Fruit fly (Drosophila melanogaster) whole organism, prepupa: ENCODE measurements around the gene CG42780.
A peak's percentile ranks its signal among the peaks of the same experiment; 100 is the strongest.

Experiments
- Blimp-1 ChIP-seq: fragments of 200-800 bp; sonication (Bioruptor generic); optimal IDR thresholded peaks from 3 replicates; lab custom pipeline; 2017; ENCODE audit warnings: missing biosample characterization, missing genetic modification characterization, mild to moderate bottlenecking, moderate library complexity, missing genetic modification reagents
- CG10631 ChIP-seq: fragments of 200-800 bp; sonication (Bioruptor generic); optimal IDR thresholded peaks from 2 replicates; lab custom pipeline; 2016; ENCODE audit warnings: missing biosample characterization, missing genetic modification characterization
- CG10669 ChIP-seq: fragments of 200-800 bp; sonication (Bioruptor generic); optimal IDR thresholded peaks from 3 replicates; lab custom pipeline; 2018; ENCODE audit warnings: missing biosample characterization, mild to moderate bottlenecking, missing genetic modification characterization, moderate library complexity
- CG11294 ChIP-seq: fragments of 200-800 bp; sonication (Bioruptor generic); IDR thresholded peaks from 2 replicates; pipeline ENCODE4 v1.3.6; 2022; ENCODE audit warnings: missing biosample characterization, missing genetic modification characterization
- CG11762 ChIP-seq: fragments of 200-800 bp; sonication (Bioruptor generic); optimal IDR thresholded peaks from 3 replicates; lab custom pipeline; 2016; ENCODE audit warnings: missing biosample characterization, missing genetic modification characterization; ENCODE audit not compliant: insufficient read depth
- CG11902 ChIP-seq: fragments of 200-800 bp; sonication (Bioruptor generic); optimal IDR thresholded peaks from 3 replicates; lab custom pipeline; 2016; ENCODE audit warnings: missing biosample characterization, missing genetic modification characterization
- CG15336 ChIP-seq: fragments of 200-800 bp; sonication (Bioruptor generic); IDR thresholded peaks from 2 replicates; pipeline ENCODE4 v1.3.6; 2022; ENCODE audit warnings: missing biosample characterization, missing genetic modification characterization
- CG1621 ChIP-seq: fragments of 200-800 bp; sonication (Bioruptor generic); optimal IDR thresholded peaks from 3 replicates; lab custom pipeline; 2018; ENCODE audit warnings: missing biosample characterization, mild to moderate bottlenecking, missing genetic modification characterization
- CG3032 ChIP-seq: fragments of 200-800 bp; optimal IDR thresholded peaks from 2 replicates; lab custom pipeline; 2019; ENCODE audit warnings: missing biosample characterization, mild to moderate bottlenecking, missing genetic modification characterization, moderate library complexity
- CG31627 ChIP-seq: fragments of 200-800 bp; sonication (Bioruptor generic); optimal IDR thresholded peaks from 3 replicates; lab custom pipeline; 2016; ENCODE audit warnings: missing biosample characterization, missing genetic modification characterization
- CG32006 ChIP-seq: fragments of 200-800 bp; sonication (Bioruptor generic); optimal IDR thresholded peaks from 3 replicates; lab custom pipeline; 2017; ENCODE audit warnings: missing biosample characterization, mild to moderate bottlenecking, missing genetic modification characterization
- CG34406 ChIP-seq: fragments of 200-800 bp; sonication (Bioruptor generic); optimal IDR thresholded peaks from 3 replicates; lab custom pipeline; 2016; ENCODE audit warnings: missing biosample characterization, missing genetic modification characterization
- CG3919 ChIP-seq: fragments of 200-800 bp; sonication (Bioruptor generic); optimal IDR thresholded peaks from 3 replicates; lab custom pipeline; 2016; ENCODE audit warnings: missing biosample characterization, missing genetic modification characterization
- CG4318 ChIP-seq: fragments of 200-800 bp; sonication (Bioruptor generic); optimal IDR thresholded peaks from 3 replicates; lab custom pipeline; 2017; ENCODE audit warnings: missing biosample characterization, mild to moderate bottlenecking, missing genetic modification characterization
- CG6276 ChIP-seq: fragments of 200-800 bp; sonication (Bioruptor generic); optimal IDR thresholded peaks from 2 replicates; lab custom pipeline; 2017; ENCODE audit warnings: missing biosample characterization, mild to moderate bottlenecking, missing genetic modification characterization
- CG6792 ChIP-seq: fragments of 200-800 bp; sonication (Bioruptor generic); optimal IDR thresholded peaks from 3 replicates; lab custom pipeline; 2016; ENCODE audit warnings: missing biosample characterization, missing genetic modification characterization
- CG6854 ChIP-seq: fragments of 200-800 bp; sonication (Bioruptor generic); optimal IDR thresholded peaks from 2 replicates; lab custom pipeline; 2017; ENCODE audit warnings: missing biosample characterization, mild to moderate bottlenecking, missing genetic modification characterization
- CG7368 ChIP-seq: fragments of 200-800 bp; sonication (Bioruptor generic); optimal IDR thresholded peaks from 3 replicates; lab custom pipeline; 2016; ENCODE audit warnings: missing biosample characterization, missing genetic modification characterization
- CG8119 ChIP-seq: fragments of 200-800 bp; sonication (Bioruptor generic); IDR thresholded peaks from 3 replicates; pipeline ENCODE4 v1.3.6; 2022; ENCODE audit warnings: missing biosample characterization, missing genetic modification characterization
- CG9139 ChIP-seq: fragments of 200-800 bp; sonication (Bioruptor generic); optimal IDR thresholded peaks from 3 replicates; lab custom pipeline; 2017; ENCODE audit warnings: missing biosample characterization, mild to moderate bottlenecking, missing genetic modification characterization
- Eip75B ChIP-seq: fragments of 200-800 bp; sonication (Bioruptor generic); optimal IDR thresholded peaks from 3 replicates; lab custom pipeline; 2016; ENCODE audit warnings: missing biosample characterization, missing genetic modification characterization
- Eip78C ChIP-seq: fragments of 200-800 bp; sonication (Bioruptor generic); peaks from one replicate; lab custom pipeline; 2016; ENCODE audit warnings: missing biosample characterization, missing genetic modification characterization
- Eip93F ChIP-seq: fragments of 200-800 bp; sonication (Bioruptor generic); optimal IDR thresholded peaks from 2 replicates; lab custom pipeline; 2016; ENCODE audit warnings: missing biosample characterization, mild to moderate bottlenecking, missing genetic modification characterization
- Ets96B ChIP-seq: fragments of 200-800 bp; optimal IDR thresholded peaks from 2 replicates; lab custom pipeline; 2019; ENCODE audit warnings: missing biosample characterization, mild to moderate bottlenecking, missing genetic modification characterization, moderate library complexity
- Gug ChIP-seq: fragments of 200-800 bp; sonication (Bioruptor generic); IDR thresholded peaks from 2 replicates; pipeline ENCODE4 v1.3.6; 2022; ENCODE audit warnings: missing biosample characterization, missing genetic modification characterization
- Hr38 ChIP-seq: sonication (Bioruptor generic); optimal IDR thresholded peaks from 2 replicates; lab custom pipeline; 2016; ENCODE audit warnings: missing biosample characterization, missing genetic modification characterization
- Hr39 ChIP-seq: fragments of 200-800 bp; sonication (Bioruptor generic); optimal IDR thresholded peaks from 2 replicates; lab custom pipeline; 2016; ENCODE audit warnings: missing biosample characterization, missing genetic modification characterization
- Hr4 ChIP-seq: fragments of 200-800 bp; sonication (Bioruptor generic); optimal IDR thresholded peaks from 3 replicates; lab custom pipeline; 2016; ENCODE audit warnings: missing biosample characterization, missing genetic modification characterization
- Lpt ChIP-seq: fragments of 200-800 bp; sonication (Bioruptor generic); optimal IDR thresholded peaks from 3 replicates; lab custom pipeline; 2016; ENCODE audit warnings: missing biosample characterization, missing genetic modification characterization
- Met ChIP-seq: fragments of 200-800 bp; sonication (Bioruptor generic); optimal IDR thresholded peaks from 3 replicates; lab custom pipeline; 2016; ENCODE audit warnings: missing biosample characterization, missing genetic modification characterization
- Sox14 ChIP-seq: fragments of 200-800 bp; sonication (Bioruptor generic); optimal IDR thresholded peaks from 3 replicates; lab custom pipeline; 2016; ENCODE audit warnings: missing biosample characterization, missing genetic modification characterization
- acj6 ChIP-seq: fragments of 200-800 bp; sonication (Bioruptor generic); optimal IDR thresholded peaks from 3 replicates; lab custom pipeline; 2016; ENCODE audit warnings: missing biosample characterization, missing genetic modification characterization
- cyc ChIP-seq: fragments of 200-800 bp; sonication (Bioruptor generic); optimal IDR thresholded peaks from 3 replicates; lab custom pipeline; 2016; ENCODE audit warnings: missing biosample characterization, missing genetic modification characterization
- dac ChIP-seq: fragments of 200-800 bp; sonication (Bioruptor generic); optimal IDR thresholded peaks from 2 replicates; lab custom pipeline; 2017; ENCODE audit warnings: missing biosample characterization, mild to moderate bottlenecking, missing genetic modification characterization
- dsx ChIP-seq: fragments of 200-800 bp; optimal IDR thresholded peaks from 3 replicates; lab custom pipeline; 2019; ENCODE audit warnings: missing biosample characterization, mild to moderate bottlenecking, missing genetic modification characterization, moderate library complexity; ENCODE audit not compliant: poor library complexity, severe bottlenecking
- eg ChIP-seq: fragments of 200-800 bp; sonication (Bioruptor generic); IDR thresholded peaks from 3 replicates; pipeline ENCODE4 v1.3.6; 2022; ENCODE audit warnings: missing biosample characterization, missing genetic modification characterization
- fd59A ChIP-seq: fragments of 200-800 bp; sonication (Bioruptor generic); optimal IDR thresholded peaks from 2 replicates; lab custom pipeline; 2017; ENCODE audit warnings: missing biosample characterization, mild to moderate bottlenecking, missing genetic modification characterization, missing genetic modification reagents
- fd85E ChIP-seq: fragments of 200-800 bp; sonication (Bioruptor generic); optimal IDR thresholded peaks from 3 replicates; lab custom pipeline; 2016; ENCODE audit warnings: missing biosample characterization, missing genetic modification characterization
- fkh ChIP-seq: fragments of 200-800 bp; sonication (Bioruptor generic); optimal IDR thresholded peaks from 3 replicates; lab custom pipeline; 2017; ENCODE audit warnings: missing biosample characterization, mild to moderate bottlenecking, missing genetic modification characterization, moderate library complexity
- lz ChIP-seq: fragments of 200-800 bp; sonication (Bioruptor generic); optimal IDR thresholded peaks from 3 replicates; lab custom pipeline; 2016; ENCODE audit warnings: missing biosample characterization, missing genetic modification characterization
- net ChIP-seq: fragments of 200-800 bp; sonication (Bioruptor generic); optimal IDR thresholded peaks from 3 replicates; lab custom pipeline; 2016; ENCODE audit warnings: missing biosample characterization, missing genetic modification characterization
- pdm3 ChIP-seq: fragments of 200-800 bp; sonication (Bioruptor generic); optimal IDR thresholded peaks from 3 replicates; lab custom pipeline; 2016; ENCODE audit warnings: missing biosample characterization, missing genetic modification characterization
- salr ChIP-seq, 2 experiments: fragments of 200-800 bp; sonication (Bioruptor generic); optimal IDR thresholded peaks; 3 replicates each; lab custom pipeline; 2016 to 2018; ENCODE audit warnings: missing biosample characterization in 2 of 2, missing genetic modification characterization in 2 of 2, mild to moderate bottlenecking in 1 of 2
- spab ChIP-seq: fragments of 200-800 bp; sonication (Bioruptor generic); optimal IDR thresholded peaks from 2 replicates; lab custom pipeline; 2017; ENCODE audit warnings: missing biosample characterization, mild to moderate bottlenecking, missing genetic modification characterization, missing genetic modification reagents
- svp ChIP-seq: fragments of 200-800 bp; sonication (Bioruptor generic); peaks from one replicate; lab custom pipeline; 2016; ENCODE audit warnings: missing biosample characterization, missing genetic modification characterization
- topi ChIP-seq: fragments of 200-800 bp; sonication (Bioruptor generic); optimal IDR thresholded peaks from 3 replicates; lab custom pipeline; 2016; ENCODE audit warnings: missing biosample characterization, missing genetic modification characterization
- vri ChIP-seq: fragments of 200-800 bp; sonication (Bioruptor generic); optimal IDR thresholded peaks from 3 replicates; lab custom pipeline; 2016; ENCODE audit warnings: missing biosample characterization, mild to moderate bottlenecking, missing genetic modification characterization

Gene CG42780

DNA sequence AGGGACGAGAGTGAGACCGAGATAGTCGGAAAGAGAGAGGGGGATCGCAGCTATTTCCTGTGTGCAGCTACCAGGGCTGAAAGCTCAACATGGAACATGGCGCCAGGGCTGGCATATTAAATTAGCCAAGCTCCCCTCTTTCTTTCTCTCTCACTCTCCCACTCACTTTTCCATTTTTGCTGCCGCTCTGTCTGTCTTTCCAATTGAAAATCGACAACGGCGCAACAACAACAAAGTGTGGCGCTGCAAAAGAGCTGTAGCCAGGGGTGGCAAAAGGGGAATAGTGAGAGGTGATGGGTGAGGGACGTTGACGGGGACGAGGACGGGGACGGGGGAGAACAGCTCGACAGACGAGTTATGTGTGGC, 31.7 kb downstream of the CG42780 start (continued):
- TF ChIP-seq net (GFP tag; lab: Kevin White, UChicago): peak; percentile 44
- TF ChIP-seq eg: peak; percentile 44; the same call in 1 of the 3 replicates
- peak; percentile 83 for TF ChIP-seq dsx (GFP tag; lab: Kevin White, UChicago)
- TF ChIP-seq CG9139 (GFP tag; lab: Kevin White, UChicago): peak; percentile 40
- TF ChIP-seq Lpt: no peak
- no peak for TF ChIP-seq CG4318 (GFP tag; lab: Kevin White, UChicago)
- TF ChIP-seq Hr38 (GFP tag; lab: Kevin White, UChicago): no peak
- peak; percentile 42 for TF ChIP-seq spab (GFP tag; lab: Kevin White, UChicago)
- no peak for TF ChIP-seq svp (GFP tag; lab: Kevin White, UChicago)
- TF ChIP-seq CG10669 (GFP tag; lab: Kevin White, UChicago): peak; percentile 58
- no peak for TF ChIP-seq CG11902 (GFP tag; lab: Kevin White, UChicago)

DNA sequence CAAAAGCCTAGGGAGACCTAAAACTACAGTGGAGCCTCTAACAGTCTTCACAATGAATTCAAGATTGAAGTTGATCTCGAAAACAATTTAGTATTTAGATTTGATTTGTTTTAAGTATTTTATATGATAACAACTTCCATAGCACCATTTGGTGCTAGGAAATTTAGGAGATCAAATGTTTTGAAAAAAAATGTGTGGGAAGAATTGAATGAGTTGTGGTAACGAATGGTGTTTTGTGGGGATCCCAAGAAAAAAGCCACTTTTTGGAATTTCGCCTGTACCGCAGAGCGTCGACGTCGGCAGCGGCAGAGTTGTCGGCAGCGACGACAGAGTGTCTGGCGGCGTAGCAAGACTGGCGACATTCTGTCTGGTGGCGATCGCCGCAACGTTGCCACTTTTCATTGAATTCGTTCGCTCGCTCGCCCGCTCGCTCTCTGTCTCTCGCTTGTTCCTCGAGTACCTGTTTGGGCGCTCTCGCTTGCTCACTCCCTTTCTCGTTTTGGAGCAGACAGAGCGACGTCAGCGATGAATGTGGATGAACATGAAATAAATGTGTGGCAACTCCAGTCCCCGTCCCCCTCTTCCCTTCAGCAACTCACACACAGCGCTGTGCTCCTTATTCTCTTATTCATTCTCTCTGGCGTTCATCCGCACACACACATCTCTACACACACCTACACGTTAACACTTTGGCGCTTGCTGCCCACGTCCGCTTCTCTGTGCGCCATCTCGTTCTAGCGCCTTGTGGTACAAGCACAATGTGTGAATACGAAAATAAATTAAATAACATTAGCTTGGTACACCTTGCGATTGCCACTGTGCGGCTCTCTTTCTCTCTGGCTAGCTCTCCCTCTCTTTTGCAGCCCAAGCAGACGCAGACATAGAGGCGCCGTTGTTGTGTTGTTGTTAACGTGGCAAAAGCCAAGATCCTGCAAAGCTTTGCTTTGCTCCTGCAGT, 32.3 kb downstream of the CG42780 start:
- TF ChIP-seq CG3032 (tag; lab: Kevin White, UChicago) (peak; percentile 68), Hr4 (GFP tag; lab: Kevin White, UChicago) (peak; percentile 67), Met (GFP tag; lab: Kevin White, UChicago) (peak; percentile 63), CG11762 (GFP tag; lab: Kevin White, UChicago) (peak; percentile 45), CG7368 (GFP tag; lab: Kevin White, UChicago) (peak; percentile 21), Eip78C (peak; percentile 88), vri (GFP tag; lab: Kevin White, UChicago) (peak; percentile 81), Blimp-1 (GFP tag; lab: Kevin White, UChicago) (no peak), CG8119 (peak; percentile 81), acj6 (GFP tag; lab: Kevin White, UChicago) (peak; percentile 77), CG11294 (GFP tag; lab: Robert Waterston, UW) (peak; percentile 8), Sox14 (GFP tag; lab: Kevin White, UChicago) (peak; percentile 40), CG6792 (peak; percentile 75), pdm3 (GFP tag; lab: Kevin White, UChicago) (peak; percentile 80), spab (GFP tag; lab: Kevin White, UChicago) (peak; percentile 39), CG6276 (peak; percentile 69), dac (GFP tag; lab: Kevin White, UChicago) (peak; percentile 48), dsx (GFP tag; lab: Kevin White, UChicago) (no peak), Hr39 (GFP tag; lab: Kevin White, UChicago) (peak; percentile 68), fd59A (GFP tag; lab: Kevin White, UChicago) (peak; percentile 56), Gug (GFP tag; lab: Robert Waterston, UW) (no peak), CG15336 (peak; percentile 69), net (GFP tag; lab: Kevin White, UChicago) (peak; percentile 60), CG32006 (GFP tag; lab: Kevin White, UChicago) (peak; percentile 75), CG11902 (GFP tag; lab: Kevin White, UChicago) (peak; percentile 68), CG31627 (GFP tag; lab: Kevin White, UChicago) (peak; percentile 73), cyc (GFP tag; lab: Kevin White, UChicago) (peak; percentile 58), fkh (GFP tag; lab: Kevin White, UChicago) (peak; percentile 50), CG9139 (GFP tag; lab: Kevin White, UChicago) (no peak), topi (peak; percentile 68), CG10631 (GFP tag; lab: Kevin White, UChicago) (peak; percentile 57), Eip93F (no peak), CG3919 (GFP tag; lab: Kevin White, UChicago) (peak; percentile 67), CG1621 (peak; percentile 30), Ets96B (tag; lab: Kevin White, UChicago) (peak; percentile 61), fd85E (no peak), CG6854 (no peak), CG34406 (GFP tag; lab: Kevin White, UChicago) (peak; percentile 56), lz (GFP tag; lab: Kevin White, UChicago) (peak; percentile 70), salr (GFP tag; optimal IDR thresholded peaks at IDR 0.05; lab: Kevin White, UChicago) (peak; percentile 10 to 19), svp (GFP tag; lab: Kevin White, UChicago) (peak; percentile 81), Eip75B (GFP tag; lab: Kevin White, UChicago) (peak; percentile 31)
